Worm (Caenorhabditis elegans): ENCODE measurements around the gene pqn-83.

- TF ChIP-seq F13C5.2 (tag; optimal IDR thresholded peaks at IDR 0.05), result no peak
- no peak for TF ChIP-seq hmbx-1 (tag; optimal IDR thresholded peaks at IDR 0.05)
- TF ChIP-seq ama-1 (optimal IDR thresholded peaks at IDR 0.05), result no peak
- TF ChIP-seq B0310.2 (tag; optimal IDR thresholded peaks at IDR 0.05), result no peak
- no peak for TF ChIP-seq sea-1 (GFP tag; conservative IDR thresholded peaks at IDR 0.05)
- no peak for TF ChIP-seq tra-4 (tag; optimal IDR thresholded peaks at IDR 0.05)
- TF ChIP-seq hmg-4 (GFP tag; optimal IDR thresholded peaks at IDR 0.05), result no peak
- no peak for TF ChIP-seq flt-1 (GFP tag; IDR thresholded peaks at IDR 0.05)
- no peak for TF ChIP-seq aly-1 (tag; optimal IDR thresholded peaks at IDR 0.05)
- no peak for TF ChIP-seq pes-1 (GFP tag; IDR thresholded peaks at IDR 0.05)
- no peak for TF ChIP-seq ets-7 (tag; optimal IDR thresholded peaks at IDR 0.05)
- no peak for TF ChIP-seq ceh-13 (GFP tag; optimal IDR thresholded peaks at IDR 0.05)
- no peak for TF ChIP-seq ceh-36 (tag; optimal IDR thresholded peaks at IDR 0.05)
Measured at ce11 chrIII:13123440-13123839, 24.2 kb upstream of the pqn-83 start.

Measured in whole organism, early embryonic.